Fruit fly (Drosophila melanogaster): Measurements from ENCODE around the gene CG13004.

DNA sequence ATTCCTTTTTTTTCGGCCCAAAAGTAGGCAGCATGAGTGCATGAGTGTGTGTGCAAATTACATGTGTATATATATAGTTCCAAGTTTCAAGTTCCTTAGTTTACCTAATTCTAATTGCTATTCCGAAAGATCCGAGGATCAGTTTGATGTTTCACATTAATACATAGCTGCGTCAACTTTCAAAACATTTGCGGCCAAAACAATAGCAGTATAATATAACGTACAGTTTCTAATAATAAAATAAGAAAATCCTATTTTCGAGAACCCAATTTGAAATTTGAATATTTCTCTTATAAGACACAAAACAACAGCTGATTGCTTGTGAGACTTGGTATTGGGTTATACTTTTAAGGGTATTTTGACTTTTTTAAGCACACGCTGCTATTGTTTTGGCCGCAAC is 3.7 kb upstream of the CG13004 start:
- no peak for TF ChIP-seq CTCF (optimal IDR thresholded peaks at IDR 0.05)
- TF ChIP-seq CG8478 (optimal IDR thresholded peaks at IDR 0.05): no peak
